Fruit fly (Drosophila melanogaster) whole organism, embryonic: Measurements from ENCODE around the gene RpS8.

ENCODE experiments used
- Blimp-1 ChIP-seq: fragments of 200-800 bp; sonication (Bioruptor generic); optimal IDR thresholded peaks from 3 replicates; lab custom pipeline; 2018; ENCODE audit warnings: missing biosample characterization, missing genetic modification characterization, mild to moderate bottlenecking, moderate library complexity, missing genetic modification reagents
- BtbVII ChIP-seq: fragments of 200-800 bp; sonication (Bioruptor generic); optimal IDR thresholded peaks from 3 replicates; lab custom pipeline; 2017; ENCODE audit warnings: missing biosample characterization, mild to moderate bottlenecking, missing genetic modification characterization
- CG10462 ChIP-seq: fragments of 200-800 bp; sonication (Bioruptor generic); optimal IDR thresholded peaks from 2 replicates; lab custom pipeline; 2016; ENCODE audit warnings: missing biosample characterization, missing genetic modification characterization
- CG11247 ChIP-seq: fragments of 200-800 bp; sonication (Bioruptor generic); IDR thresholded peaks from 2 replicates; pipeline ENCODE4 v1.3.6; 2022; ENCODE audit warnings: missing biosample characterization, missing genetic modification characterization
- CG12236 ChIP-seq: fragments of 200-800 bp; sonication (Bioruptor generic); optimal IDR thresholded peaks from 2 replicates; lab custom pipeline; 2016; ENCODE audit warnings: missing biosample characterization, missing genetic modification characterization
- CG13296 ChIP-seq: fragments of 200-800 bp; sonication (Bioruptor generic); optimal IDR thresholded peaks from 3 replicates; lab custom pipeline; 2018; ENCODE audit warnings: missing biosample characterization, mild to moderate bottlenecking, missing genetic modification characterization
- CG14710 ChIP-seq: fragments of 200-800 bp; sonication (Bioruptor generic); optimal IDR thresholded peaks from 3 replicates; lab custom pipeline; 2019; ENCODE audit warnings: missing biosample characterization, mild to moderate bottlenecking, missing genetic modification characterization, moderate library complexity
- CG1603 ChIP-seq: fragments of 200-800 bp; sonication (Bioruptor generic); optimal IDR thresholded peaks from 2 replicates; lab custom pipeline; 2019; ENCODE audit warnings: missing biosample characterization, mild to moderate bottlenecking, missing genetic modification characterization, moderate library complexity
- CG17829 ChIP-seq: fragments of 200-800 bp; optimal IDR thresholded peaks from 2 replicates; lab custom pipeline; 2019; ENCODE audit warnings: missing biosample characterization, mild to moderate bottlenecking, missing genetic modification characterization, moderate library complexity
- CG18476 ChIP-seq: fragments of 200-800 bp; sonication (Bioruptor generic); optimal IDR thresholded peaks from 2 replicates; lab custom pipeline; 2016; ENCODE audit warnings: missing biosample characterization, mild to moderate bottlenecking, missing genetic modification characterization
- CG32767 ChIP-seq: fragments of 200-800 bp; sonication (Bioruptor generic); IDR thresholded peaks from 2 replicates; pipeline ENCODE4 v1.3.6; 2022; ENCODE audit warnings: missing biosample characterization, missing genetic modification characterization
- CG34224 ChIP-seq: fragments of 200-800 bp; sonication (Bioruptor generic); IDR thresholded peaks from 3 replicates; pipeline ENCODE4 v1.3.6; 2022; ENCODE audit warnings: missing biosample characterization, missing genetic modification characterization; ENCODE audit not compliant: partially characterized antibody
- CG6272 ChIP-seq: fragments of 200-800 bp; sonication (Bioruptor generic); IDR thresholded peaks from 2 replicates; pipeline ENCODE4 v1.3.6; 2022; ENCODE audit warnings: missing biosample characterization, missing genetic modification characterization
- CG7987 ChIP-seq: fragments of 200-800 bp; sonication (Bioruptor generic); optimal IDR thresholded peaks from 2 replicates; lab custom pipeline; 2018; ENCODE audit warnings: missing biosample characterization, mild to moderate bottlenecking, missing genetic modification characterization, moderate library complexity
- Elba2 ChIP-seq: fragments of 200-800 bp; sonication (Bioruptor generic); optimal IDR thresholded peaks from 3 replicates; lab custom pipeline; 2016; ENCODE audit warnings: missing biosample characterization, missing genetic modification characterization
- H15 ChIP-seq: fragments of 200-800 bp; sonication (Bioruptor generic); IDR thresholded peaks from 3 replicates; pipeline ENCODE4 v1.3.6; 2022; ENCODE audit warnings: missing biosample characterization, missing genetic modification characterization
- Hr39 ChIP-seq: fragments of >200 bp; optimal IDR thresholded peaks from 2 replicates; lab custom pipeline; 2017
- Hsf ChIP-seq: fragments of 200-800 bp; sonication (Bioruptor generic); optimal IDR thresholded peaks from 3 replicates; lab custom pipeline; 2016; ENCODE audit warnings: missing biosample characterization, missing genetic modification characterization
- Jarid2 ChIP-seq: fragments of 200-800 bp; sonication (Bioruptor generic); optimal IDR thresholded peaks from 3 replicates; lab custom pipeline; 2017; ENCODE audit warnings: mild to moderate bottlenecking, missing biosample characterization, missing genetic modification reagents, missing genetic modification characterization
- Kr ChIP-seq: fragments of 200-800 bp; sonication (Bioruptor generic); optimal IDR thresholded peaks from 2 replicates; lab custom pipeline; 2017; ENCODE audit warnings: missing biosample characterization, mild to moderate bottlenecking, missing genetic modification characterization
- Lpt ChIP-seq: fragments of >200 bp; optimal IDR thresholded peaks from 2 replicates; lab custom pipeline; 2018; ENCODE audit warnings: missing biosample characterization, missing genetic modification characterization
- MTF-1 ChIP-seq: fragments of 200-800 bp; sonication (Bioruptor generic); optimal IDR thresholded peaks from 2 replicates; lab custom pipeline; 2018; ENCODE audit warnings: missing biosample characterization, mild to moderate bottlenecking, missing genetic modification characterization, borderline replicate concordance
- Mes4 ChIP-seq: fragments of 200-800 bp; sonication (Bioruptor generic); optimal IDR thresholded peaks from 2 replicates; lab custom pipeline; 2016; ENCODE audit warnings: missing biosample characterization, missing genetic modification characterization
- Myb ChIP-seq: fragments of 200-800 bp; sonication (Bioruptor generic); optimal IDR thresholded peaks from 2 replicates; lab custom pipeline; 2016; ENCODE audit warnings: missing biosample characterization, missing genetic modification characterization
- Nf-YC ChIP-seq: fragments of 200-800 bp; optimal IDR thresholded peaks from 3 replicates; lab custom pipeline; 2019; ENCODE audit warnings: missing biosample characterization, mild to moderate bottlenecking, missing genetic modification characterization, moderate library complexity
- Oli ChIP-seq: fragments of 200-800 bp; sonication (Bioruptor generic); optimal IDR thresholded peaks from 2 replicates; lab custom pipeline; 2018; ENCODE audit warnings: missing biosample characterization, mild to moderate bottlenecking, missing genetic modification characterization, moderate library complexity
- Sin3A ChIP-seq: fragments of >200 bp; optimal IDR thresholded peaks from 2 replicates; lab custom pipeline; 2018
- Six4 ChIP-seq: fragments of 200-800 bp; sonication (Bioruptor generic); optimal IDR thresholded peaks from 2 replicates; lab custom pipeline; 2016; ENCODE audit warnings: missing biosample characterization, missing genetic modification characterization
- Sry-β ChIP-seq: fragments of 200-800 bp; sonication (Bioruptor generic); optimal IDR thresholded peaks from 2 replicates; lab custom pipeline; 2018; ENCODE audit warnings: missing biosample characterization, mild to moderate bottlenecking, missing genetic modification characterization, moderate library complexity
- Ssrp ChIP-seq: fragments of 200-800 bp; sonication (Bioruptor generic); optimal IDR thresholded peaks from 2 replicates; lab custom pipeline; 2018; ENCODE audit warnings: missing biosample characterization, mild to moderate bottlenecking, missing genetic modification characterization, moderate library complexity
- TFAM ChIP-seq: fragments of 200-800 bp; sonication (Bioruptor generic); optimal IDR thresholded peaks from 2 replicates; lab custom pipeline; 2017; ENCODE audit warnings: missing biosample characterization, missing genetic modification characterization, inconsistent platforms
- chm ChIP-seq: fragments of 200-800 bp; sonication (Bioruptor generic); IDR thresholded peaks from 2 replicates; pipeline ENCODE4 v1.3.6; 2022; ENCODE audit warnings: missing biosample characterization, missing genetic modification characterization
- crc ChIP-seq: fragments of 200-800 bp; sonication (Bioruptor generic); optimal IDR thresholded peaks from 2 replicates; lab custom pipeline; 2016; ENCODE audit warnings: missing biosample characterization, missing genetic modification characterization
- dmrt11E ChIP-seq: fragments of 200-800 bp; sonication (Bioruptor generic); optimal IDR thresholded peaks from 3 replicates; lab custom pipeline; 2018; ENCODE audit warnings: missing biosample characterization, mild to moderate bottlenecking, missing genetic modification characterization, moderate library complexity
- fd102C ChIP-seq: fragments of 200-800 bp; sonication (Bioruptor generic); optimal IDR thresholded peaks from 2 replicates; lab custom pipeline; 2018; ENCODE audit warnings: missing biosample characterization, mild to moderate bottlenecking, missing genetic modification characterization, moderate library complexity
- fd3F ChIP-seq: fragments of 200-800 bp; sonication (Bioruptor generic); optimal IDR thresholded peaks from 2 replicates; lab custom pipeline; 2018; ENCODE audit warnings: missing biosample characterization, mild to moderate bottlenecking, missing genetic modification characterization, moderate library complexity
- gce ChIP-seq: fragments of 200-800 bp; sonication (Bioruptor generic); IDR thresholded peaks from 3 replicates; pipeline ENCODE4 v1.3.6; 2022; ENCODE audit warnings: missing biosample characterization, missing genetic modification characterization
- gcm ChIP-seq: fragments of 200-800 bp; sonication (Bioruptor generic); optimal IDR thresholded peaks from 2 replicates; lab custom pipeline; 2019; ENCODE audit warnings: missing biosample characterization, mild to moderate bottlenecking, missing genetic modification characterization, moderate library complexity
- gem ChIP-seq: fragments of 200-800 bp; sonication (Bioruptor generic); optimal IDR thresholded peaks from 2 replicates; lab custom pipeline; 2019; ENCODE audit warnings: missing biosample characterization, mild to moderate bottlenecking, missing genetic modification characterization, moderate library complexity
- grn ChIP-seq: fragments of 200-800 bp; sonication (Bioruptor generic); optimal IDR thresholded peaks from 3 replicates; lab custom pipeline; 2017; ENCODE audit warnings: missing biosample characterization, missing genetic modification characterization
- gt ChIP-seq: fragments of 200-800 bp; sonication (Bioruptor generic); IDR thresholded peaks from 2 replicates; pipeline ENCODE4 v1.3.6; 2022; ENCODE audit warnings: missing biosample characterization, missing genetic modification characterization
- ham ChIP-seq: fragments of 200-800 bp; sonication (Bioruptor generic); IDR thresholded peaks from 2 replicates; pipeline ENCODE4 v1.3.6; 2022; ENCODE audit warnings: missing biosample characterization, missing genetic modification characterization
- jumu ChIP-seq: fragments of 200-800 bp; sonication (Bioruptor generic); optimal IDR thresholded peaks from 3 replicates; lab custom pipeline; 2016; ENCODE audit warnings: missing biosample characterization, missing genetic modification characterization
- lab ChIP-seq: fragments of 200-800 bp; sonication (Bioruptor generic); optimal IDR thresholded peaks from 3 replicates; lab custom pipeline; 2017; ENCODE audit warnings: missing biosample characterization, missing genetic modification characterization, mild to moderate bottlenecking, moderate library complexity, missing genetic modification reagents
- odd ChIP-seq: fragments of 200-800 bp; sonication (Bioruptor generic); optimal IDR thresholded peaks from 2 replicates; lab custom pipeline; 2017; ENCODE audit warnings: missing biosample characterization, mild to moderate bottlenecking, missing genetic modification characterization
- salm ChIP-seq: fragments of 200-800 bp; sonication (Bioruptor generic); optimal IDR thresholded peaks from 2 replicates; lab custom pipeline; 2018; ENCODE audit warnings: missing biosample characterization, mild to moderate bottlenecking, missing genetic modification characterization
- slbo ChIP-seq: fragments of 200-800 bp; sonication (Bioruptor generic); IDR thresholded peaks from 2 replicates; pipeline ENCODE4 v1.3.6; 2022; ENCODE audit warnings: missing biosample characterization, missing genetic modification characterization
- ssp ChIP-seq: fragments of 200-800 bp; sonication (Bioruptor generic); IDR thresholded peaks from 2 replicates; pipeline ENCODE4 v1.3.6; 2022; ENCODE audit warnings: missing biosample characterization, missing genetic modification characterization
- tgo ChIP-seq: fragments of 200-800 bp; sonication (Bioruptor generic); IDR thresholded peaks from 3 replicates; pipeline ENCODE4 v1.3.6; 2022; ENCODE audit warnings: missing biosample characterization, missing genetic modification characterization
- trh ChIP-seq: fragments of 200-800 bp; sonication (Bioruptor generic); optimal IDR thresholded peaks from 2 replicates; lab custom pipeline; 2016; ENCODE audit warnings: missing biosample characterization, missing genetic modification characterization
- unpg ChIP-seq: fragments of 200-800 bp; sonication (Bioruptor generic); optimal IDR thresholded peaks from 3 replicates; lab custom pipeline; 2018; ENCODE audit warnings: missing biosample characterization, mild to moderate bottlenecking, missing genetic modification characterization, moderate library complexity
- zen ChIP-seq: fragments of 200-800 bp; sonication (Bioruptor generic); optimal IDR thresholded peaks from 3 replicates; lab custom pipeline; 2018; ENCODE audit warnings: missing biosample characterization, mild to moderate bottlenecking, missing genetic modification characterization, moderate library complexity

RpS8 gene

DNA sequence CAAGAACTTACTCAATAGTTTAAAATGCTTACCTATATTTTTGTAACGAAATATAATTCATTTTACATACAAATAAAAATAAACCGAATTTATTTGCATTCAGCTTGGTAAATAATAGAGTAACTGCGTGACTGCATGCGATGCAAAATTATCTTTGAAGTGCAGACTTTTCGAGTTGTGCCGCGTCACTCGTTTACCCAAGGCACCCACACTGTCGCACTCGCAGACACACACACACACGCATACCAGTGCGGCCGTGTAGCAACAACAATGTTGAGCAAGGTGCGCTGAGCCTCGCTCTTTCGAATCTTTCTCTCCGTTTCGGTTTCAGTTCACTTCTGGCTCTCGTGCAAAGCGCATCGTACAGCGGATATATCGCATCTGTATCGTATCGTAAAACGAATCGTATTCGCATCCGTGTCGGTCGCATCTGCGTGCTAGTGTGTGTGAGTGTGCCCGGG lies 15.4 kb downstream of the RpS8 start, which contains the start of gene CG31038 (continued):
- TF ChIP-seq CG11247: no peak
- TF ChIP-seq Sin3A (lab: Kevin White, UChicago): no peak
- no peak for TF ChIP-seq CG6272 (GFP tag; lab: Robert Waterston, UW)
- no peak for TF ChIP-seq Nf-YC
- TF ChIP-seq unpg (GFP tag; lab: Kevin White, UChicago): no peak
- no peak for TF ChIP-seq Sry-β
- TF ChIP-seq gt (GFP tag; lab: Robert Waterston, UW): no peak
- TF ChIP-seq chm (GFP tag; lab: Robert Waterston, UW): peak; percentile 77
- peak; percentile 47 for TF ChIP-seq CG32767 (GFP tag; lab: Robert Waterston, UW)
- no peak for TF ChIP-seq dmrt11E (tag; lab: Kevin White, UChicago)
- TF ChIP-seq ham (GFP tag; lab: Robert Waterston, UW): no peak
- TF ChIP-seq CG7987 (GFP tag; lab: Kevin White, UChicago): peak; percentile 34
- no peak for TF ChIP-seq Lpt (GFP tag; lab: Kevin White, UChicago)
- no peak for TF ChIP-seq CG10462 (GFP tag; lab: Kevin White, UChicago)
- TF ChIP-seq grn: peak; percentile 60
- TF ChIP-seq Hr39 (lab: Kevin White, UChicago): no peak
- TF ChIP-seq CG17829 (tag; lab: Kevin White, UChicago): peak; percentile 20
- TF ChIP-seq crc (GFP tag; lab: Kevin White, UChicago): no peak
- TF ChIP-seq Jarid2: peak; percentile 96
- TF ChIP-seq CG13296: no peak
- peak; percentile 14 for TF ChIP-seq CG1603 (tag; lab: Kevin White, UChicago)
- no peak for TF ChIP-seq TFAM
- TF ChIP-seq gce (GFP tag; lab: Robert Waterston, UW): no peak; the same call in 2 of the 3 replicates
- no peak for TF ChIP-seq odd
- TF ChIP-seq tgo (GFP tag; lab: Robert Waterston, UW): no peak
- TF ChIP-seq CG18476 (GFP tag; lab: Kevin White, UChicago): no peak
- peak; percentile 33; the same call in 1 of the 2 replicates for TF ChIP-seq slbo (GFP tag; lab: Robert Waterston, UW)
- TF ChIP-seq Oli (tag; lab: Kevin White, UChicago): no peak
- TF ChIP-seq CG34224 (GFP tag; lab: Robert Waterston, UW): no peak
- no peak for TF ChIP-seq salm (tag; lab: Kevin White, UChicago)
- no peak for TF ChIP-seq trh (GFP tag; lab: Kevin White, UChicago)
- no peak for TF ChIP-seq Ssrp
- no peak for TF ChIP-seq gem (tag; lab: Kevin White, UChicago)
- TF ChIP-seq gcm (GFP tag; lab: Kevin White, UChicago): no peak
- no peak for TF ChIP-seq Elba2 (GFP tag; lab: Kevin White, UChicago)
- no peak for TF ChIP-seq Hsf (GFP tag; lab: Kevin White, UChicago)
- peak; percentile 4 for TF ChIP-seq Blimp-1 (GFP tag; lab: Kevin White, UChicago)
- no peak for TF ChIP-seq zen (tag; lab: Kevin White, UChicago)
- no peak for TF ChIP-seq fd3F (GFP tag; lab: Kevin White, UChicago)
- TF ChIP-seq H15: no peak
- no peak for TF ChIP-seq Six4 (GFP tag; lab: Kevin White, UChicago)
- TF ChIP-seq Myb (GFP tag; lab: Kevin White, UChicago): no peak
- no peak for TF ChIP-seq lab (GFP tag; lab: Kevin White, UChicago)
- TF ChIP-seq fd102C (GFP tag; lab: Kevin White, UChicago): no peak
- no peak for TF ChIP-seq BtbVII (GFP tag; lab: Kevin White, UChicago)
- TF ChIP-seq CG14710 (tag; lab: Kevin White, UChicago): no peak
- TF ChIP-seq Kr (GFP tag; lab: Kevin White, UChicago): no peak
- no peak for TF ChIP-seq ssp (GFP tag; lab: Robert Waterston, UW)
- TF ChIP-seq jumu (GFP tag; lab: Kevin White, UChicago): no peak
- TF ChIP-seq Mes4: no peak
- peak; percentile 40 for TF ChIP-seq MTF-1 (GFP tag; lab: Kevin White, UChicago)
- TF ChIP-seq CG12236 (GFP tag; lab: Kevin White, UChicago): no peak
